Worm (Caenorhabditis elegans): ENCODE data around the gene C17C3.15.

C17C3.15 gene

DNA sequence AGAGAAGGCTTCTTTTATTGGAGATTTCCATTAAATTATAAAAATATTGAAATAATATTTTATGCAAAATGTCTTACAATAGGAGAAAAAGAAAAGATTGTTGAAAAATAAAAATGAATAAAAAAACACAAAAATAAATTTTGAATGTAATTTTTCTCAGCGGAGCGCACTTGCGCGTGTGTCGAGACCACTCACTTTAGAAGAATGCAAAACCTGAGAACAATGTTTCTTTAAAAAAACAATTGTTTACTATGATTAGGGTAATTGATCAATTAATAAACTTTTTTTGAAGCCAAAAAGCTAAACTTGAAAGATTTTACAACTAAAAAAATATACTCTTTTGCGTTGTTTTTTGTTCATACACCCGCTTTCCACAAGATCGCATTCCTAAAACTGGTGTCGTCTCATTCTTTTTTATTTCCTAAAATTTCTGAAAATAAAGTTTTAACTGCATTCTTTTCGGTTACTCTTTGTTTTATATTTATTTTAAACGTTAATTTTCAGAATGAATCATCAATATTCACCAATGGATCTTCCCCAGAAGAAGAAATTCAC is 23.8 kb downstream of the C17C3.15 start, which contains the start of gene ttc-4 (continued):
- peak in 1 of 2 experiments; percentile 64 for TF ChIP-seq lsy-2 (tag; optimal IDR thresholded peaks at IDR 0.05)

DNA sequence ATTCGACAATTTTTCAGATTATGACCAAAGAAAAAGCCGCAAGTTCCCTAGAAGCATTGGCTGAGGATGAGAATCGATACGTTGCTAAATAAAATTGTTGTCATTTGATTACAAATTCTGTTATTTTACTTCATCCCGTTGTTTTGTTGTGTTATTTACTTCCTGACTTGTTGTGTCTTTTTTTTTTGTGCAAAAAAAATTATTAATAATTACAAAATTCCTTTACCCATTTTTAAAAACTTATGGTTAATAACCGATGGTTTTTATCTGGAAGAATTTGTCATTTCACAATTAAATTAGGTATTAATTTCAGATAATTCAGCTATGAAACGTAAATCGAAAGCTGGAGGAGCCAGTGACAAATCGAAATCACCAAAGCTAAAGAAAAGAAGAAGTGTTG is 25.8 kb downstream of the C17C3.15 start, which contains the start of gene C17G10.1:
Gene C17G10.1, plus strand, starts transcription at position 301 of the 400 bp plus-strand sequence.
- no peak for TF ChIP-seq dpl-1 (GFP tag; optimal IDR thresholded peaks at IDR 0.05)
- TF ChIP-seq hlh-11 (tag; optimal IDR thresholded peaks at IDR 0.05): no peak
- TF ChIP-seq ztf-7 (tag; optimal IDR thresholded peaks at IDR 0.05): no peak
- TF ChIP-seq spr-3 (GFP tag; optimal IDR thresholded peaks at IDR 0.05): no peak
- TF ChIP-seq lin-38 (GFP tag; IDR thresholded peaks at IDR 0.05): no peak
- no peak for TF ChIP-seq Y5F2A.4 (GFP tag; optimal IDR thresholded peaks at IDR 0.05)
- TF ChIP-seq ceh-82 (tag; optimal IDR thresholded peaks at IDR 0.05): no peak
- no peak for TF ChIP-seq attf-4 (tag; optimal IDR thresholded peaks at IDR 0.05)
- no peak for TF ChIP-seq fos-1 (tag; optimal IDR thresholded peaks at IDR 0.05)
- TF ChIP-seq nhr-25 (tag; optimal IDR thresholded peaks at IDR 0.05; ENCODE audit: borderline replicate concordance, insufficient read depth): no peak
- TF ChIP-seq ces-1 (GFP tag; optimal IDR thresholded peaks at IDR 0.05): no peak
- no peak for TF ChIP-seq nhr-111 (GFP tag; optimal IDR thresholded peaks at IDR 0.05)
- TF ChIP-seq php-3 (GFP tag; IDR thresholded peaks at IDR 0.05): no peak
- TF ChIP-seq lin-29 (GFP tag; IDR thresholded peaks at IDR 0.05): no peak
- no peak for TF ChIP-seq pqm-1 (tag; optimal IDR thresholded peaks at IDR 0.05)
- no peak for TF ChIP-seq hmg-1.1 (GFP tag; IDR thresholded peaks at IDR 0.05)
- no peak for TF ChIP-seq ZK337.2 (GFP tag; IDR thresholded peaks at IDR 0.05)
- no peak for TF ChIP-seq madf-5 (GFP tag; IDR thresholded peaks at IDR 0.05)
- no peak for TF ChIP-seq lin-15B (tag; optimal IDR thresholded peaks at IDR 0.05)

DNA sequence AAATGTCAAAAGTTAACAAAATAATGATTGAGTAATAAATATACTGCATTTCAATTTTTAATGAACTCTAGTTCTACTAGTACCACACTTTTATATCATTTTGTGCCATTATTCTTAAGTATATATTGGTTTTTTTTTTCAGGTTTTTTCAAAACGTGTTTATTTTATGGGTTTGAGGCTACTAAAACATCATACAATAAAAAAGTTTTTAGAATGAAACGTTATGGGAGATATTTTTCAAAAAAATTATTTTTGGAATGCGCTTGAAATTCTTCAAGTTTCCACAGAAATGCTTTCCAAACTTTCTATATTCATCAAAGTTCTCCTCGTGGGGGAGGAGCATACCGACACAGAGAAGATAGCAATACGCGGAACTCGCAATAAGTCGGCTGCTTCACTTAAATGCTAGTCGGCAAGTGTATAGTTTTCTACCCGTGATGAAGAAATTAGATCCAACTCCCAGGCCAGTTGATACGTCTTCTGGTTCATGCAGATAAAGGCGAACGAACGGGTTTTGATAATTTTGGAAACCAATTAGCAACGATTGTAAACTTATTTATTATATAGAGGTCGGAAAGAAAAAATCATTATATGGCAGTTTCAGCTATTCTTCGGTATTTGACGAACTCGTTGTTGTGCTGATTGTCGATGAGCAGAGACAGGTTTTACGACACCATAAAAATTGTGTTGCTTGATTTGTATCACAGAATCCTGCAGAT is 29.0 kb downstream of the C17C3.15 start, which contains the start of gene C17G10.10:
Gene C17G10.10, minus strand, starts transcription at position 51 of the 719 bp plus-strand sequence.
- TF ChIP-seq T26A8.4 (GFP tag; IDR thresholded peaks at IDR 0.05) (peak; percentile 88; the same call in 1 of the 2 replicates), nhr-237 (tag; optimal IDR thresholded peaks at IDR 0.05) (no peak), egl-27 (tag; optimal IDR thresholded peaks at IDR 0.05) (no peak), hif-1 (tag; optimal IDR thresholded peaks at IDR 0.05) (no peak), ztf-11 (tag; optimal IDR thresholded peaks at IDR 0.05) (no peak), mes-2 (tag; optimal IDR thresholded peaks at IDR 0.05; ENCODE audit: poor library complexity, severe bottlenecking) (peak; percentile 86), ceh-62 (tag; optimal IDR thresholded peaks at IDR 0.05) (no peak), R02D3.7 (tag; optimal IDR thresholded peaks at IDR 0.05) (no peak), tag-97 (GFP tag; IDR thresholded peaks at IDR 0.05) (no peak), egl-43 (GFP tag; IDR thresholded peaks at IDR 0.05) (no peak), nhr-25 (tag; optimal IDR thresholded peaks at IDR 0.05; ENCODE audit: borderline replicate concordance, insufficient read depth) (no peak), F26F4.8 (GFP tag; conservative IDR thresholded peaks at IDR 0.05) (no peak), Y48G9A.11 (GFP tag; IDR thresholded peaks at IDR 0.05) (no peak), mdt-29 (GFP tag; IDR thresholded peaks at IDR 0.05) (no peak), ceh-20 (GFP tag; IDR thresholded peaks at IDR 0.05) (peak; percentile 39; the same call in 1 of the 2 replicates), hlh-11 (tag; optimal IDR thresholded peaks at IDR 0.05) (peak; percentile 76), lin-38 (GFP tag; IDR thresholded peaks at IDR 0.05) (peak; percentile 69), unc-62 (GFP tag; optimal IDR thresholded peaks at IDR 0.05 in 1 of 2) (no peak), unc-62 (tag; optimal IDR thresholded peaks at IDR 0.05) (no peak), nhr-48 (tag; optimal IDR thresholded peaks at IDR 0.05) (peak; percentile 66), aly-2 (tag; optimal IDR thresholded peaks at IDR 0.05) (no peak), lim-7 (GFP tag; IDR thresholded peaks at IDR 0.05) (no peak), rbr-2 (tag; optimal IDR thresholded peaks at IDR 0.05) (peak; percentile 67), ZK337.2 (GFP tag; IDR thresholded peaks at IDR 0.05) (no peak), pha-4 (GFP tag; IDR thresholded peaks at IDR 0.05) (peak; percentile 50), pha-4 (tag; optimal IDR thresholded peaks at IDR 0.05) (peak; percentile 6), D1046.2 (GFP tag; IDR thresholded peaks at IDR 0.05) (no peak), aha-1 (tag) (peak; percentile 88), tra-1 (GFP tag; IDR thresholded peaks at IDR 0.05) (no peak), jun-1 (tag; optimal IDR thresholded peaks at IDR 0.05) (no peak), madf-9 (GFP tag; conservative IDR thresholded peaks at IDR 0.05) (no peak)
